Fruit fly (Drosophila melanogaster): ENCODE results near the gene Pop5.

DNA sequence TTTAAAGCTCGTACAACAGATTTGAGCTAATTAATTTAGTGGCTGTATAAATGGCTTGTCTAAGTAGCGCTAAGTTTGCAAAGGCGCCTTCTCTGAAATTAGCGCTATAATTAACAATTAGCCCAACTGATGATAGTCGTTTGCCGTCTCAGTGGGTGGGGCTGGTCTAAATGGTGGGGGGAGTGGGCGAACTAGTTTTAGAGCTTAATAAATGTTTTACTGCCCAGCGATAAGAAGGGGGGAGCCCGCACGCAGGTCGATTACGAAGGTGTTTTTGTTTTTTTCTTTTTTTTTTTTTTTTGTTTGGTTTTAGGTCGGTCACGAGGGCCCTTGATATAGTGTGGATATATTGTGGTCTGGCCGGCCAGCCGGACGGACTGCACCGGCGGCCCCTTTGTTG lies 43.8 kb downstream of the Pop5 start:
- TF ChIP-seq insv (optimal IDR thresholded peaks at IDR 0.05) (no peak), psq (optimal IDR thresholded peaks at IDR 0.05) (no peak), Sin3A (optimal IDR thresholded peaks at IDR 0.05) (no peak), h (optimal IDR thresholded peaks at IDR 0.05) (no peak), ttk (optimal IDR thresholded peaks at IDR 0.05) (no peak), Myc (optimal IDR thresholded peaks at IDR 0.05) (no peak)

All from Kc167 (cell line).